Fruit fly (Drosophila melanogaster): ENCODE results near the gene Cpr65Ea.

The Cpr65Ea gene

dm6 chr3L:7132593-7132992 lies 46.2 kb upstream of the Cpr65Ea start:
- TF ChIP-seq fru (GFP tag; optimal IDR thresholded peaks at IDR 0.05) (peak; percentile 20), woc (GFP tag; optimal IDR thresholded peaks at IDR 0.05) (no peak), Hnf4 (GFP tag; optimal IDR thresholded peaks at IDR 0.05) (no peak), brk (GFP tag; optimal IDR thresholded peaks at IDR 0.05) (no peak)

DNA sequence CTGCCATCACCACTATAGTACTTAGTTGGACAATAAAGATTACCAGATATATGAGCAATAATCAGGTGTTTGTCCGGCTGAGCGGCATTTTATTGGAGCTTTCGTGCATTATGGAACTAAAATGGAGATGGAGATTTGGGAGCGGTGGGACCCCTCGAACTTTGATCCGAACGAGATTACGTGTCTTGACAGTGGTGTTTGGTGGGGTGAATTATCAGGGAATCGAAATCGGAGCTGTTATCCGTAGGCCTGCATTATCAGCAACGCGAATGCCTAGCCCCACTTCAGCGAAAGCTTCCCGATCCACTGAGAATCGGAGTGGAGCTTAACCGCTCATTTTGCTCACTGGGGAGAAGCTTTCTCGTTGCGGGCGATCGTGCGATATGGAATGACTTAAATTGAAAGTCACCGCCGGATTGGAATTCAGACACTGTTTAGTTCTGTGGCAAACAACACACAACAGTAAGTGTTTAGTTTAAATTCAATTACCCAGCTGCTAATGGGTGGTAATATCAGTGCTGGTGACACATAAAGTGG lies 45.1 kb upstream of the Cpr65Ea start, which contains the start of gene Acbp2:
Gene Acbp2 (plus strand): TSS at position 417 of the 537 bp plus-strand sequence.
- TF ChIP-seq dl (GFP tag; optimal IDR thresholded peaks at IDR 0.05; ENCODE audit: insufficient read depth in 1 of 2, partially characterized antibody in 2 of 2) (peak in 1 of 2 experiments; percentile 30), jim (GFP tag; optimal IDR thresholded peaks at IDR 0.05) (no peak), CrebA (GFP tag; optimal IDR thresholded peaks at IDR 0.05; ENCODE audit: borderline replicate concordance) (peak; percentile 30), h (GFP tag; optimal IDR thresholded peaks at IDR 0.05) (peak; percentile 15)

dm6 chr3L:7130574-7130973 lies 44.2 kb upstream of the Cpr65Ea start, which contains the start of gene Acbp3:
Gene Acbp3 (plus strand): TSS chr3L:7130874.
- TF ChIP-seq usp (GFP tag; optimal IDR thresholded peaks at IDR 0.05) (no peak), Abd-B (GFP tag; optimal IDR thresholded peaks at IDR 0.05) (no peak), HLH106 (tag; optimal IDR thresholded peaks at IDR 0.05) (no peak)

- TF ChIP-seq fru (GFP tag; optimal IDR thresholded peaks at IDR 0.05) (no peak), Rel (GFP tag; optimal IDR thresholded peaks at IDR 0.05) (no peak), Rel (tag; optimal IDR thresholded peaks at IDR 0.05) (peak; percentile 55)
Measured at dm6 chr3L:7128214-7129008, 42.0 kb upstream of the Cpr65Ea start, which contains the start of the genes Acbp4 and Acbp6. Gene Acbp4 (minus strand): TSS chr3L:7128264. Gene Acbp6 (plus strand): TSS chr3L:7128903.

DNA sequence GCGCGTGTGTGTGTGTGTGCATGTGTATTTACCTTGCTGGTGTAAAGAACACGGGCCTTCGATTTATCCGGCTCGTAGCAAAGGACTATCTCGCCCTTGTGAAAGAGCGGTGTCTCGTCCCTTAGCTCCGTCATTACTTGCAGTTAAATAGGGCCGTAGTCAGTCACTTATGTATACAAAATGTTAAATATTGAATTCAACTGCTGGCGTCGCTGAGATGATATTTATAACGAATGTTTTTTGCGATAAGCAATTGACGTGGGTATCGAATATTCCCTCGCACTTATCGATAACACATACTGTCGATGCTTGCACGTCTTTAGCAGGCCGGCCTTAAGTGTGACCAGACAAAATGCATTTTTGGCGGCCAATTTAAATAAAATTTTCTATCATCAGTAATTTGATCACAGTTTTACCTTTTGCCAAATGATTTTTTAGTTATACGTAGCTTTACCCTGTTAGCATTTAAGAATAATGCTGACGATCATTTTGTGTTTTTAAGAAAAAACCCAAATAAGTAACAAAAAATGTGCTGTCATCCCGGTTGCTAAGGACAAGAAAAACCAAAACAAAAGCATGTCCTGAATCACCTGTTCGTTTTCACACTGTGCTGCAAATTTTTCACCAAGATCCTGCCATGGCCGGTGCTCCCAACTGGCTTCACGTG lies 39.0 kb upstream of the Cpr65Ea start, which contains the start of the genes msl-3 and BBS1:
Gene msl-3 (minus strand): TSS at position 245 of the 667 bp plus-strand sequence.
Gene BBS1 (plus strand): TSS at position 617 of the 667 bp plus-strand sequence.
- TF ChIP-seq HLH106 (tag; optimal IDR thresholded peaks at IDR 0.05) = no peak
- TF ChIP-seq jim (GFP tag; optimal IDR thresholded peaks at IDR 0.05) = no peak
- TF ChIP-seq dl (GFP tag; optimal IDR thresholded peaks at IDR 0.05; ENCODE audit: insufficient read depth in 1 of 2, partially characterized antibody in 2 of 2) = no peak
- no peak for TF ChIP-seq br (GFP tag; optimal IDR thresholded peaks at IDR 0.05)
- TF ChIP-seq brk (GFP tag; optimal IDR thresholded peaks at IDR 0.05) = no peak
- no peak for TF ChIP-seq Rel (GFP tag; optimal IDR thresholded peaks at IDR 0.05)
- peak; percentile 66 for TF ChIP-seq Rel (tag; optimal IDR thresholded peaks at IDR 0.05)
- TF ChIP-seq Hr78 (GFP tag; optimal IDR thresholded peaks at IDR 0.05) = no peak

- no peak for TF ChIP-seq Hr83 (GFP tag; optimal IDR thresholded peaks at IDR 0.05; ENCODE audit: poor library complexity, severe bottlenecking)
- TF ChIP-seq CG9705 (GFP tag; optimal IDR thresholded peaks at IDR 0.05) = no peak
- TF ChIP-seq Sp1 (GFP tag; optimal IDR thresholded peaks at IDR 0.05) = no peak
- TF ChIP-seq Abd-B (GFP tag; optimal IDR thresholded peaks at IDR 0.05) = no peak
- TF ChIP-seq tai (GFP tag; optimal IDR thresholded peaks at IDR 0.05) = no peak
Measured at dm6 chr3L:7122136-7122535, 35.7 kb upstream of the Cpr65Ea start.

dm6 chr3L:7115944-7116343 lies 29.5 kb upstream of the Cpr65Ea start:
- TF ChIP-seq N (GFP tag; optimal IDR thresholded peaks at IDR 0.05) (no peak), Dif (GFP tag; optimal IDR thresholded peaks at IDR 0.05; ENCODE audit: partially characterized antibody) (no peak), CrebA (GFP tag; optimal IDR thresholded peaks at IDR 0.05; ENCODE audit: borderline replicate concordance) (no peak), GATAd (GFP tag; optimal IDR thresholded peaks at IDR 0.05) (no peak)

Measured in whole organism, wandering third instar larva.